Fruit fly (Drosophila melanogaster): ENCODE measurements around the gene t-cup.

The t-cup gene

DNA sequence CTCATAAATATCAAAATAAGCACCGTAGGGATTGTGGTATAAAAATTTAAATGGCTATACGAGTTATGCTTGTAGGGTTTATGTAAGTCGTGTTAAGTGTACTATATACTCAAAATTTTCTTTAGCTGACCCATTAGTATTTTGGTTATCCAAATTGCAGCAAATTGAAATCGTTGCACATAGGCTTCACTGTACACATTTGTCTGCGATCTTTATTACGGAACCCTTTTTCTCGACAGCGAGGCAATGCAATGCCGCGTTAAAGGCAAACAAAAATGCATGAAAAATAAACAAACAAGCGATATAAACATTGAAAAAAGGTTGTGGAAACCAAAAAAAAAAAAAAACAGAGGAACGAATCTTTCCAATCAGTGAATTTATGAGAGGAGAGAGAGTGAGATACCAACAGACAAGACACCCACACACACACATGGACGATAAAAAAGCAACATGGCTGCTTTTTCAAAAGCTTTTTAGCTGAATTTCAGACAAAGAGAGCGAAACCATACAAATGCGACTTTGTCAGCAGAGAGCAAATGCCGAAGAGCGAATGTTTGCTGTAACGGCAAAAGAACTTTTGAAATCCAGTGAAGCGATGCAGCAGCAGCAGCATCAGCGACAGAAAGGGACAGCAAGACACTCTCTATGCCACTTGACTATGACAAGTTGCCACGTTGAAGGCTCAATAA is 13.1 kb downstream of the t-cup start (continued):
- TF ChIP-seq Fer1 (GFP tag; optimal IDR thresholded peaks at IDR 0.05) (peak; percentile 87), da (GFP tag; optimal IDR thresholded peaks at IDR 0.05) (peak; percentile 82), CG10959 (GFP tag; IDR thresholded peaks at IDR 0.05) (no peak; the same call in 1 of the 2 replicates)

DNA sequence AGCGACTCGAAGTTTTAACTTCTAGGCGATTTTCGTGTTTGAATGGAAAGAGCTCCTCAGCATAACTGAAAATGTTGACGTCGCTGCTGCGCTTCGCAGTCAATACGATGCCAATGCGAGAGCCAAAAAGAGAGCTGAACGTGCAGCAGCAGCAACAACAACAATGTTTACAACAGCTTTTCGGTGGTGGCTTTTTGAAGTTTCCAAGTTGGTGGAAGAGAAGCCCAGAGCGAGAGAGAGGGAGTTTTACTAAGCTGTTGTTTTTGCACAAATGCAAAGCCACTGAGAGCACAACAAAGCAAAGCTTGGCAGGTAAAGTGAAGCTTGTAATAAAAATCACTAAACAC is 13.6 kb downstream of the t-cup start:
- peak; percentile 15 for TF ChIP-seq HLHmδ (GFP tag; optimal IDR thresholded peaks at IDR 0.05)
- no peak for TF ChIP-seq CG31365 (tag; optimal IDR thresholded peaks at IDR 0.05)
- TF ChIP-seq Adf1 (GFP tag; IDR thresholded peaks at IDR 0.05), result peak; percentile 31; the same call in 1 of the 2 replicates
- TF ChIP-seq NK7.1 (GFP tag; optimal IDR thresholded peaks at IDR 0.05), result no peak
- TF ChIP-seq CG4360 (GFP tag; IDR thresholded peaks at IDR 0.05), result peak; percentile 88
- peak; percentile 57 for TF ChIP-seq CG3838 (GFP tag; optimal IDR thresholded peaks at IDR 0.05)
- peak in 1 of 2 experiments; percentile 78 for TF ChIP-seq Trl (optimal IDR thresholded peaks at IDR 0.05)
- TF ChIP-seq Trl (GFP tag; optimal IDR thresholded peaks at IDR 0.05), result no peak
- TF ChIP-seq ato (GFP tag; IDR thresholded peaks at IDR 0.05; ENCODE audit: partially characterized antibody), result 0 out of 2 replicates have a peak, but pooled peaks have one; percentile 26

DNA sequence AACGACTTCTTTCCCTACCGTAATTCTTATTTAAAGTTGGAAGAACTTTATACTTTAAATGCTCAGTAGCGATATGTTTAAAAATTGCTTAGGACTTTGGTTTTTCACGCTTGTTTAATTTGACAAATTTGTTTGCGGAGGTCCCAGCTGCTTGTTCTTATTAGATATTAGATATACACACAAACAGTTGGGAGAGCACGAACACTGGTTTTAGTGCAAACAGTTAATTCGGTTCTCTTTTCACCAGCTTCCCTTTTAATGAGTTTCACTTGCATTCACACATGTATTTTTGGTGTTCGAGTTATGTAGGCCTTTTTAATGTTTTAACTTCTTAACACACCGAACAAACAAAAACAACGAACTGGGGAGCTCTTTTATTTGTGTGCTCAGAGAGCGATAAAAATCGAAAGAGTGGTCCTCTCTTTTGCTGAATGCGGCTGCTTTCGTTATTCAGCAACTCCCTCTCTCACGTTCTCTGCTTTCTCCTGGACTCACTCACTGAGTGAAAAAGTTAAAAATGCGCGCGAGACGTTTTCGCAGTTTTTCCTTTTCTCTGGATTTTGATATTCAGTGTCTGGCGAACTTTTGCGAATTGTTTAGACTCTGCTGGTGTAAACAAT is 14.3 kb downstream of the t-cup start:
- TF ChIP-seq chinmo (GFP tag; IDR thresholded peaks at IDR 0.05; ENCODE audit: partially characterized antibody) (peak; percentile 39; the same call in 1 of the 4 replicates), z (GFP tag; IDR thresholded peaks at IDR 0.05) (peak; percentile 89), stc (GFP tag; IDR thresholded peaks at IDR 0.05) (peak; percentile 34; the same call in 1 of the 2 replicates), CG32767 (GFP tag; IDR thresholded peaks at IDR 0.05) (peak; percentile 58; the same call in 1 of the 2 replicates), CG11247 (GFP tag; IDR thresholded peaks at IDR 0.05) (peak; percentile 19; the same call in 1 of the 2 replicates), ci (GFP tag; IDR thresholded peaks at IDR 0.05) (peak; percentile 34; the same call in 2 of the 3 replicates), Trl (optimal IDR thresholded peaks at IDR 0.05) (peak; percentile 96 to 97), Trl (GFP tag; optimal IDR thresholded peaks at IDR 0.05) (peak; percentile 44), CG4707 (GFP tag; optimal IDR thresholded peaks at IDR 0.05) (peak; percentile 11), CG2199 (GFP tag; IDR thresholded peaks at IDR 0.05) (0 out of 3 replicates have a peak, but pooled peaks have one; percentile 12), CG14860 (GFP tag; IDR thresholded peaks at IDR 0.05; ENCODE audit: partially characterized antibody) (no peak), CG10431 (GFP tag; optimal IDR thresholded peaks at IDR 0.05) (peak; percentile 13), cg (GFP tag; optimal IDR thresholded peaks at IDR 0.05) (peak; percentile 22), abd-A (tag; optimal IDR thresholded peaks at IDR 0.05) (peak; percentile 30), Med (GFP tag) (peak; percentile 66), Pdp1 (GFP tag; optimal IDR thresholded peaks at IDR 0.05) (peak in 1 of 2 experiments; percentile 43), CG8089 (GFP tag; optimal IDR thresholded peaks at IDR 0.05) (peak; percentile 5), yki (optimal IDR thresholded peaks at IDR 0.05) (peak; percentile 79), ac (GFP tag; optimal IDR thresholded peaks at IDR 0.05) (peak; percentile 27), sens (GFP tag) (peak; percentile 66), Side (GFP tag; optimal IDR thresholded peaks at IDR 0.05) (peak; percentile 7), lbe (GFP tag; optimal IDR thresholded peaks at IDR 0.05) (peak; percentile 64), nom (GFP tag; optimal IDR thresholded peaks at IDR 0.05) (peak; percentile 53), CG3163 (GFP tag; optimal IDR thresholded peaks at IDR 0.05) (peak; percentile 79), Blimp-1 (GFP tag; optimal IDR thresholded peaks at IDR 0.05) (peak; percentile 22), usp (GFP tag; optimal IDR thresholded peaks at IDR 0.05) (no peak), Sox100B (GFP tag; optimal IDR thresholded peaks at IDR 0.05) (no peak), CG4404 (GFP tag; IDR thresholded peaks at IDR 0.05) (no peak), zfh1 (GFP tag; IDR thresholded peaks at IDR 0.05) (no peak), Oli (tag; optimal IDR thresholded peaks at IDR 0.05) (no peak), tin (GFP tag; optimal IDR thresholded peaks at IDR 0.05) (no peak), kni (GFP tag; optimal IDR thresholded peaks at IDR 0.05) (peak; percentile 24), insv (GFP tag; optimal IDR thresholded peaks at IDR 0.05) (peak in 1 of 2 experiments; percentile 86), CHES-1-like (GFP tag; optimal IDR thresholded peaks at IDR 0.05) (no peak), CG17385 (GFP tag; optimal IDR thresholded peaks at IDR 0.05) (peak; percentile 41)
